Fruit fly (Drosophila melanogaster) whole organism, embryonic: ENCODE results near the gene CG14219.

Source experiments
- Ada2b ChIP-seq: fragments of 200-800 bp; sonication (Bioruptor generic); IDR thresholded peaks from 2 replicates; pipeline ENCODE4 v1.3.6; 2022; ENCODE audit warnings: missing biosample characterization, missing genetic modification characterization
- Antp ChIP-seq: fragments of 200-800 bp; sonication (Bioruptor generic); optimal IDR thresholded peaks from 3 replicates; lab custom pipeline; 2016; ENCODE audit warnings: missing biosample characterization, missing genetic modification characterization
- CG1024 ChIP-seq: fragments of 200-800 bp; sonication (Bioruptor generic); IDR thresholded peaks from 2 replicates; pipeline ENCODE4 v1.3.6; 2022; ENCODE audit warnings: missing biosample characterization, missing genetic modification characterization
- CG10431 ChIP-seq: fragments of 200-800 bp; sonication (Bioruptor generic); optimal IDR thresholded peaks from 3 replicates; lab custom pipeline; 2018; ENCODE audit warnings: missing biosample characterization, mild to moderate bottlenecking, missing genetic modification characterization
- CG10543 ChIP-seq: fragments of 200-800 bp; sonication (Bioruptor generic); optimal IDR thresholded peaks from 3 replicates; lab custom pipeline; 2017; ENCODE audit warnings: missing biosample characterization, mild to moderate bottlenecking, missing genetic modification characterization, moderate library complexity
- CG1233 ChIP-seq: fragments of 200-800 bp; sonication (Bioruptor generic); optimal IDR thresholded peaks from 4 replicates; lab custom pipeline; 2018; ENCODE audit warnings: missing biosample characterization, mild to moderate bottlenecking, missing genetic modification characterization
- CG12942 ChIP-seq: fragments of 200-800 bp; sonication (Bioruptor generic); optimal IDR thresholded peaks from 3 replicates; lab custom pipeline; 2016; ENCODE audit warnings: missing biosample characterization, missing genetic modification characterization
- CG16863 ChIP-seq: fragments of 200-800 bp; sonication (Bioruptor generic); optimal IDR thresholded peaks from 3 replicates; lab custom pipeline; 2016; ENCODE audit warnings: missing biosample characterization, missing genetic modification characterization
- CG17328 ChIP-seq: fragments of 200-800 bp; sonication (Bioruptor generic); IDR thresholded peaks from 2 replicates; pipeline ENCODE4 v1.3.6; 2022; ENCODE audit warnings: missing biosample characterization, missing genetic modification characterization
- CG17359 ChIP-seq: fragments of 200-800 bp; sonication (Bioruptor generic); optimal IDR thresholded peaks from 3 replicates; lab custom pipeline; 2018; ENCODE audit warnings: missing biosample characterization, mild to moderate bottlenecking, missing genetic modification characterization, moderate library complexity
- CG1832 ChIP-seq: fragments of 200-800 bp; sonication (Bioruptor generic); optimal IDR thresholded peaks from 2 replicates; lab custom pipeline; 2017; ENCODE audit warnings: missing biosample characterization, mild to moderate bottlenecking, missing genetic modification characterization, inconsistent platforms
- CG2116 ChIP-seq: fragments of 200-800 bp; sonication (Bioruptor generic); optimal IDR thresholded peaks from 3 replicates; lab custom pipeline; 2018; ENCODE audit warnings: missing biosample characterization, mild to moderate bottlenecking, missing genetic modification characterization
- CG2199 ChIP-seq: fragments of 200-800 bp; sonication (Bioruptor generic); IDR thresholded peaks from 3 replicates; pipeline ENCODE4 v1.3.6; 2022; ENCODE audit warnings: missing biosample characterization, missing genetic modification characterization
- CG32767 ChIP-seq: fragments of 200-800 bp; sonication (Bioruptor generic); IDR thresholded peaks from 2 replicates; pipeline ENCODE4 v1.3.6; 2022; ENCODE audit warnings: missing biosample characterization, missing genetic modification characterization
- CG33557 ChIP-seq: fragments of 200-800 bp; sonication (Bioruptor generic); optimal IDR thresholded peaks from 2 replicates; lab custom pipeline; 2019; ENCODE audit warnings: missing biosample characterization, mild to moderate bottlenecking, missing genetic modification characterization, moderate library complexity
- CG3847 ChIP-seq: fragments of 200-800 bp; sonication (Bioruptor generic); IDR thresholded peaks from 2 replicates; pipeline ENCODE4 v1.3.6; 2022; ENCODE audit warnings: missing biosample characterization, missing genetic modification characterization
- CG4282 ChIP-seq: fragments of 200-800 bp; sonication (Bioruptor generic); optimal IDR thresholded peaks from 2 replicates; lab custom pipeline; 2016; ENCODE audit warnings: missing biosample characterization, missing genetic modification characterization
- CG6813 ChIP-seq: fragments of 200-800 bp; sonication (Bioruptor generic); optimal IDR thresholded peaks from 2 replicates; lab custom pipeline; 2017; ENCODE audit warnings: missing biosample characterization, missing genetic modification characterization, mild to moderate bottlenecking, moderate library complexity, missing genetic modification reagents
- CG8290 ChIP-seq, 3 experiments: fragments of 200-800 bp; sonication (Bioruptor generic); optimal IDR thresholded peaks; 2 replicates each; lab custom pipeline; 2016 to 2019; ENCODE audit warnings: missing biosample characterization in 3 of 3, missing genetic modification characterization in 3 of 3, mild to moderate bottlenecking in 2 of 3, moderate library complexity in 1 of 3
- CG8924 ChIP-seq: fragments of 200-800 bp; optimal IDR thresholded peaks from 3 replicates; lab custom pipeline; 2019; ENCODE audit warnings: missing biosample characterization, mild to moderate bottlenecking, missing genetic modification characterization, moderate library complexity
- CG9609 ChIP-seq: fragments of 200-800 bp; sonication (Bioruptor generic); optimal IDR thresholded peaks from 3 replicates; lab custom pipeline; 2016; ENCODE audit warnings: missing biosample characterization, missing genetic modification characterization
- CTCF ChIP-seq: fragments of 200-800 bp; sonication (Bioruptor generic); optimal IDR thresholded peaks from 2 replicates; lab custom pipeline; 2017; ENCODE audit warnings: missing biosample characterization, mild to moderate bottlenecking, missing genetic modification characterization, moderate library complexity
- Camta ChIP-seq: fragments of 200-800 bp; sonication (Bioruptor generic); optimal IDR thresholded peaks from 2 replicates; lab custom pipeline; 2016; ENCODE audit warnings: missing biosample characterization, missing genetic modification characterization
- Chrac-16 ChIP-seq: fragments of 200-800 bp; sonication (Bioruptor generic); optimal IDR thresholded peaks from 3 replicates; lab custom pipeline; 2016; ENCODE audit warnings: missing biosample characterization, missing genetic modification characterization
- Dfd ChIP-seq, 2 experiments: fragments of >200 bp; optimal IDR thresholded peaks; 2 replicates each; lab custom pipeline; 2017; ENCODE audit warnings: missing biosample characterization in 2 of 2, missing genetic modification characterization in 2 of 2
- Dip2 ChIP-seq: fragments of 200-800 bp; sonication (Bioruptor generic); IDR thresholded peaks from 2 replicates; pipeline ENCODE4 v1.3.6; 2022; ENCODE audit warnings: missing biosample characterization, missing genetic modification characterization
- HLH3B ChIP-seq: fragments of 200-800 bp; sonication (Bioruptor generic); IDR thresholded peaks from 2 replicates; pipeline ENCODE4 v1.3.6; 2022; ENCODE audit warnings: missing biosample characterization, missing genetic modification characterization
- HmgZ ChIP-seq: fragments of 200-800 bp; sonication (Bioruptor generic); optimal IDR thresholded peaks from 2 replicates; lab custom pipeline; 2018; ENCODE audit warnings: missing biosample characterization, mild to moderate bottlenecking, missing genetic modification characterization
- Lhr ChIP-seq: fragments of 200-800 bp; sonication (Bioruptor generic); optimal IDR thresholded peaks from 3 replicates; lab custom pipeline; 2017; ENCODE audit warnings: mild to moderate bottlenecking, missing biosample characterization, missing genetic modification reagents, missing genetic modification characterization
- Max ChIP-seq: fragments of 200-800 bp; sonication (Bioruptor generic); optimal IDR thresholded peaks from 2 replicates; lab custom pipeline; 2016; ENCODE audit warnings: missing biosample characterization, mild to moderate bottlenecking, missing genetic modification characterization
- Mrtf ChIP-seq: fragments of 200-800 bp; sonication (Bioruptor generic); IDR thresholded peaks from 3 replicates; pipeline ENCODE4 v1.3.6; 2022; ENCODE audit warnings: missing biosample characterization, missing genetic modification characterization
- NC2α ChIP-seq: fragments of 200-800 bp; sonication (Bioruptor generic); optimal IDR thresholded peaks from 2 replicates; lab custom pipeline; 2016; ENCODE audit warnings: missing biosample characterization, missing genetic modification characterization
- Sry-β ChIP-seq: fragments of 200-800 bp; sonication (Bioruptor generic); optimal IDR thresholded peaks from 2 replicates; lab custom pipeline; 2018; ENCODE audit warnings: missing biosample characterization, mild to moderate bottlenecking, missing genetic modification characterization, moderate library complexity
- Ssrp ChIP-seq: fragments of 200-800 bp; sonication (Bioruptor generic); optimal IDR thresholded peaks from 2 replicates; lab custom pipeline; 2018; ENCODE audit warnings: missing biosample characterization, mild to moderate bottlenecking, missing genetic modification characterization, moderate library complexity
- YL-1 ChIP-seq: fragments of 200-800 bp; sonication (Bioruptor generic); optimal IDR thresholded peaks from 3 replicates; lab custom pipeline; 2017; ENCODE audit warnings: missing biosample characterization, mild to moderate bottlenecking, missing genetic modification characterization
- bcd ChIP-seq: fragments of 200-800 bp; sonication (Bioruptor generic); optimal IDR thresholded peaks from 2 replicates; lab custom pipeline; 2017; ENCODE audit warnings: missing biosample characterization, mild to moderate bottlenecking, missing genetic modification characterization
- bigmax ChIP-seq: fragments of 200-800 bp; sonication (Bioruptor generic); optimal IDR thresholded peaks from 2 replicates; lab custom pipeline; 2018; ENCODE audit warnings: missing biosample characterization, mild to moderate bottlenecking, missing genetic modification characterization
- gcm ChIP-seq: fragments of 200-800 bp; sonication (Bioruptor generic); optimal IDR thresholded peaks from 2 replicates; lab custom pipeline; 2019; ENCODE audit warnings: missing biosample characterization, mild to moderate bottlenecking, missing genetic modification characterization, moderate library complexity
- grn ChIP-seq: fragments of 200-800 bp; sonication (Bioruptor generic); optimal IDR thresholded peaks from 3 replicates; lab custom pipeline; 2017; ENCODE audit warnings: missing biosample characterization, missing genetic modification characterization
- h ChIP-seq: fragments of >200 bp; optimal IDR thresholded peaks from 2 replicates; lab custom pipeline; 2017
- hth ChIP-seq: fragments of >200 bp; optimal IDR thresholded peaks from 2 replicates; lab custom pipeline; 2017; ENCODE audit warnings: inconsistent platforms
- lola ChIP-seq, 3 experiments: fragments of >200 bp in 2 of 3; fragments of 200-800 bp in 1 of 3; sonication (Bioruptor generic) in 1 of 3; optimal IDR thresholded peaks; 2 replicates each; lab custom pipeline; 2017 to 2019; ENCODE audit warnings: missing biosample characterization in 3 of 3, missing genetic modification characterization in 3 of 3, mild to moderate bottlenecking in 1 of 3, moderate library complexity in 1 of 3
- lov ChIP-seq, 2 experiments: fragments of 200-800 bp in 1 of 2; fragments of >200 bp in 1 of 2; sonication (Bioruptor generic) in 1 of 2; IDR thresholded peaks in 1 of 2; optimal IDR thresholded peaks in 1 of 2; 2 replicates in 1 of 2; 3 replicates in 1 of 2; pipeline versions ENCODE4 v1.3.6 to Lab custom; 2017 to 2022; ENCODE audit warnings: missing biosample characterization in 1 of 2, missing genetic modification characterization in 1 of 2
- luna ChIP-seq: fragments of 200-800 bp; sonication (Bioruptor generic); optimal IDR thresholded peaks from 2 replicates; lab custom pipeline; 2016; ENCODE audit warnings: missing biosample characterization, missing genetic modification characterization
- maf-S ChIP-seq: fragments of 200-800 bp; sonication (Bioruptor generic); optimal IDR thresholded peaks from 2 replicates; lab custom pipeline; 2016; ENCODE audit warnings: missing biosample characterization, missing genetic modification characterization
- mld ChIP-seq: fragments of 200-800 bp; sonication (Bioruptor generic); IDR thresholded peaks from 3 replicates; pipeline ENCODE4 v1.3.6; 2022; ENCODE audit warnings: missing biosample characterization, missing genetic modification characterization; ENCODE audit not compliant: partially characterized antibody
- nerfin-2 ChIP-seq: fragments of 200-800 bp; sonication (Bioruptor generic); IDR thresholded peaks from 2 replicates; pipeline ENCODE4 v1.3.6; 2022; ENCODE audit warnings: missing biosample characterization, missing genetic modification characterization; ENCODE audit not compliant: partially characterized antibody
- slp2 ChIP-seq: fragments of 200-800 bp; sonication (Bioruptor generic); optimal IDR thresholded peaks from 2 replicates; lab custom pipeline; 2016; ENCODE audit warnings: missing biosample characterization, missing genetic modification characterization
- wek ChIP-seq: fragments of 200-800 bp; sonication (Bioruptor generic); optimal IDR thresholded peaks from 3 replicates; lab custom pipeline; 2018; ENCODE audit warnings: missing biosample characterization, mild to moderate bottlenecking, missing genetic modification characterization, moderate library complexity
- yki ChIP-seq: fragments of >200 bp; optimal IDR thresholded peaks from 3 replicates; lab custom pipeline; 2018

The CG14219 gene

DNA sequence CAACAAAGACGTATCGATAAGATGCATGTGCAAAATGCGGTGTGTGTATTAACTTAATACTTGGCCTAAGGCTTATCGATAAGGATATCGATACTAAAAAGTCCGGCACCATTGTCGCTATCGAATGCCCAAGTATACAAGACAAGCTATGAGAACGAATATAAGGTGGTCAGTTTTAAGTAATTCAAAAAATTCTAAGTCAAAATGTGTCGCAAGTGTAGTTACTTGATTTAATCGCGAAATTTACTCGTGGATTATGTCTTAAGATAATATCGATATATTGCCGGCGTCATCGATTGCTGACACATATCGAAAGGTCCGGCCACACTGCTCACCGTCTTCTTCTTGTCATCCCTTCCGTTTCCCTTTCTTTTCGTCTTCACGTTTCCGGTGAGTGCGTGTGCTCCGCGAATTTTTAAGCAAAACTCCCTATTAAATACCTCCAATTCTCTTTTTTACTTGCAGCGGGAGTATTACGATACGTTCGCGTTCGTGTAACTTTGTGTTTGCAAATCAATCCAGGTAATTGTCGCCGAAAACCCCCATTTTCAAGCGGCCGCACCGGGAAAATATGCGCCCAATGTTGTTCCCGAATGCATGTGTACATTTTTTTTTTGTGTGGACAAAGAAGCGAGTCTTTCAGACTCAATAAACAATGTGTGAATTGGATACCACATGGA lies 7.9 kb upstream of the CG14219 start, which contains the start of gene RpS10b (continued):
- peak; percentile 81 for TF ChIP-seq HmgZ
- peak; percentile 72; the same call in 2 of the 3 replicates for TF ChIP-seq Mrtf (GFP tag; lab: Robert Waterston, UW)
- no peak for TF ChIP-seq Dfd (GFP tag; optimal IDR thresholded peaks at IDR 0.05; lab: Kevin White, UChicago)
- TF ChIP-seq lov (optimal IDR thresholded peaks at IDR 0.05; lab: Kevin White, UChicago): no peak
- TF ChIP-seq lov (GFP tag; IDR thresholded peaks at IDR 0.05; lab: Robert Waterston, UW): peak; percentile 89
- no peak for TF ChIP-seq hth (lab: Kevin White, UChicago)
- TF ChIP-seq CG8290 (GFP tag; optimal IDR thresholded peaks at IDR 0.05; lab: Kevin White, UChicago): peak; percentile 75
- peak; percentile 86 to 95 for TF ChIP-seq CG8290 (tag; optimal IDR thresholded peaks at IDR 0.05; lab: Kevin White, UChicago)
- TF ChIP-seq CG4282 (GFP tag; lab: Kevin White, UChicago): no peak
- peak; percentile 96 for TF ChIP-seq CG10431
- TF ChIP-seq CG1832 (GFP tag; lab: Kevin White, UChicago): no peak
- peak; percentile 96 for TF ChIP-seq CG6813
- no peak for TF ChIP-seq yki (lab: Kevin White, UChicago)
- peak; percentile 95 for TF ChIP-seq CG2116
- TF ChIP-seq CG9609: peak; percentile 90
- TF ChIP-seq wek: peak; percentile 94
- TF ChIP-seq CG1233 (GFP tag; lab: Kevin White, UChicago): peak; percentile 96
- no peak for TF ChIP-seq Ada2b (GFP tag; lab: Robert Waterston, UW)
- TF ChIP-seq CG32767: no peak
- peak; percentile 47 for TF ChIP-seq luna (GFP tag; lab: Kevin White, UChicago)
- TF ChIP-seq CG12942: peak; percentile 57
- peak; percentile 72 for TF ChIP-seq CG8924 (tag; lab: Kevin White, UChicago)
- TF ChIP-seq lola (GFP tag; optimal IDR thresholded peaks at IDR 0.05; lab: Kevin White, UChicago): peak in 1 of 3 experiments; percentile 70
- 0 out of 3 replicates have a peak, but pooled peaks have one; percentile 51 for TF ChIP-seq CG2199 (GFP tag; lab: Robert Waterston, UW)
- peak; percentile 81 for TF ChIP-seq CG17359 (tag; lab: Kevin White, UChicago)
- TF ChIP-seq maf-S (GFP tag; lab: Kevin White, UChicago): peak; percentile 74
- peak; percentile 86 for TF ChIP-seq nerfin-2 (GFP tag; lab: Robert Waterston, UW)
- TF ChIP-seq Ssrp (tag; lab: Kevin White, UChicago): peak; percentile 55
- peak; percentile 70 for TF ChIP-seq CG1024 (GFP tag; lab: Robert Waterston, UW)
- TF ChIP-seq bigmax (GFP tag; lab: Kevin White, UChicago): peak; percentile 83
- TF ChIP-seq CTCF (GFP tag; lab: Kevin White, UChicago): peak; percentile 69
- peak; percentile 83 for TF ChIP-seq CG16863 (GFP tag; lab: Kevin White, UChicago)
- TF ChIP-seq CG10543 (GFP tag; lab: Kevin White, UChicago): peak; percentile 98
- TF ChIP-seq Sry-β: peak; percentile 56
- peak; percentile 68 for TF ChIP-seq Chrac-16 (GFP tag; lab: Kevin White, UChicago)
- peak; percentile 74; the same call in 2 of the 3 replicates for TF ChIP-seq mld (GFP tag; lab: Robert Waterston, UW)
- peak; percentile 89 for TF ChIP-seq CG17328 (GFP tag; lab: Robert Waterston, UW)
- peak; percentile 99 for TF ChIP-seq YL-1 (GFP tag; lab: Kevin White, UChicago)
- peak; percentile 91 for TF ChIP-seq slp2 (GFP tag; lab: Kevin White, UChicago)
- TF ChIP-seq Lhr (GFP tag; lab: Kevin White, UChicago): peak; percentile 97
- peak; percentile 44 for TF ChIP-seq Antp (GFP tag; lab: Kevin White, UChicago)
- peak; percentile 57 for TF ChIP-seq HLH3B (GFP tag; lab: Robert Waterston, UW)
- TF ChIP-seq bcd (GFP tag; lab: Kevin White, UChicago): peak; percentile 95
- TF ChIP-seq h: no peak
- TF ChIP-seq NC2α (GFP tag; lab: Kevin White, UChicago): peak; percentile 94
- peak; percentile 86 for TF ChIP-seq CG33557 (GFP tag; lab: Kevin White, UChicago)
- peak; percentile 73 for TF ChIP-seq Camta
- TF ChIP-seq grn (GFP tag; lab: Kevin White, UChicago): peak; percentile 79
- TF ChIP-seq gcm (GFP tag; lab: Kevin White, UChicago): peak; percentile 82
- no peak for TF ChIP-seq Dip2
- TF ChIP-seq CG3847 (GFP tag; lab: Robert Waterston, UW): peak; percentile 85
- peak; percentile 87 for TF ChIP-seq Max
